Worm (Caenorhabditis elegans): ENCODE data around the gene Y46B2A.3.

Y46B2A.3 gene

ce11 chrII:866801-867200, at the start of gene Y46B2A.3:
Gene Y46B2A.3, minus strand, starts transcription at chrII:866901.
- no peak for TF ChIP-seq unc-62 (GFP tag; optimal IDR thresholded peaks at IDR 0.05)

ce11 chrII:915780-916179, 49.1 kb upstream of the Y46B2A.3 start, which contains the start of gene fbxc-29:
Gene fbxc-29, plus strand, starts transcription at chrII:916080.
- TF ChIP-seq unc-62 (GFP tag; optimal IDR thresholded peaks at IDR 0.05) = no peak

- TF ChIP-seq unc-62 (GFP tag; optimal IDR thresholded peaks at IDR 0.05) = no peak
Measured at ce11 chrII:915206-915605, 48.5 kb upstream of the Y46B2A.3 start.

- TF ChIP-seq unc-62 (GFP tag; optimal IDR thresholded peaks at IDR 0.05) = no peak
Measured at ce11 chrII:913222-913722, 46.6 kb upstream of the Y46B2A.3 start, which contains the start of gene fbxc-33. Gene fbxc-33, plus strand, starts transcription at chrII:913672.

- TF ChIP-seq unc-62 (GFP tag; optimal IDR thresholded peaks at IDR 0.05) = no peak
Measured at ce11 chrII:911680-912079, 45.0 kb upstream of the Y46B2A.3 start, which contains the start of gene fbxc-31. Gene fbxc-31, plus strand, starts transcription at chrII:911980.

ce11 chrII:909554-909953, 42.9 kb upstream of the Y46B2A.3 start, which contains the start of the genes fbxc-24 and fbxc-27:
Gene fbxc-24, minus strand, starts transcription at chrII:909654.
Gene fbxc-27, plus strand, starts transcription at chrII:909769.
- TF ChIP-seq unc-62 (GFP tag; optimal IDR thresholded peaks at IDR 0.05) = no peak

ce11 chrII:905335-905734, 38.6 kb upstream of the Y46B2A.3 start:
- no peak for TF ChIP-seq unc-62 (GFP tag; optimal IDR thresholded peaks at IDR 0.05)

ce11 chrII:901632-902031, 34.9 kb upstream of the Y46B2A.3 start, which contains the start of gene T07D3.2:
Gene T07D3.2, plus strand, starts transcription at chrII:901932.
- no peak for TF ChIP-seq unc-62 (GFP tag; optimal IDR thresholded peaks at IDR 0.05)

- no peak for TF ChIP-seq unc-62 (GFP tag; optimal IDR thresholded peaks at IDR 0.05)
Measured at ce11 chrII:900720-901332, 34.1 kb upstream of the Y46B2A.3 start, which contains the start of gene T07D3.9. Gene T07D3.9, minus strand, starts transcription at chrII:900913.

- no peak for TF ChIP-seq unc-62 (GFP tag; optimal IDR thresholded peaks at IDR 0.05)
Measured at ce11 chrII:888024-888423, 21.3 kb upstream of the Y46B2A.3 start, which contains the start of gene T07D3.4. Gene T07D3.4, plus strand, starts transcription at chrII:888309.

- no peak for TF ChIP-seq unc-62 (GFP tag; optimal IDR thresholded peaks at IDR 0.05)
Measured at ce11 chrII:884204-884603, 17.5 kb upstream of the Y46B2A.3 start.

- no peak for TF ChIP-seq unc-62 (GFP tag; optimal IDR thresholded peaks at IDR 0.05)
Measured at ce11 chrII:880666-881226, 14.0 kb upstream of the Y46B2A.3 start.

ce11 chrII:875739-876138, 9.0 kb upstream of the Y46B2A.3 start:
- TF ChIP-seq unc-62 (GFP tag; optimal IDR thresholded peaks at IDR 0.05) = no peak

ce11 chrII:872993-873787, 6.5 kb upstream of the Y46B2A.3 start, which contains the start of gene alg-2:
Gene alg-2, plus strand, starts transcription at chrII:873212.
- TF ChIP-seq unc-62 (GFP tag; optimal IDR thresholded peaks at IDR 0.05) = no peak

ce11 chrII:869316-869715, 2.6 kb upstream of the Y46B2A.3 start:
- no peak for TF ChIP-seq unc-62 (GFP tag; optimal IDR thresholded peaks at IDR 0.05)

- TF ChIP-seq unc-62 (GFP tag; optimal IDR thresholded peaks at IDR 0.05) = no peak
Measured at ce11 chrII:868240-868864, 1.7 kb upstream of the Y46B2A.3 start, which contains the start of gene fbxc-51. Gene fbxc-51, plus strand, starts transcription at chrII:868814.
